Worm (Caenorhabditis elegans) whole organism, young adult: ENCODE data around the gene best-14.

ENCODE experiments used
- B0019.2 ChIP-seq: fragments of 200-800 bp; sonication (Bioruptor generic); conservative IDR thresholded peaks from 2 replicates; pipeline ENCODE4 v1.3.6; 2022; ENCODE audit warnings: missing genetic modification reagents, missing genetic modification characterization, missing compliant biosample characterization
- B0261.1 ChIP-seq: sonication (generic microtip); optimal IDR thresholded peaks from 2 replicates; lab custom pipeline; 2016; ENCODE audit warnings: mild to moderate bottlenecking, missing genetic modification characterization, moderate library complexity, missing compliant biosample characterization
- C17E4.6 ChIP-seq: fragments of 200-800 bp; sonication (Bioruptor generic); IDR thresholded peaks from 2 replicates; pipeline ENCODE4 v1.3.6; 2022; ENCODE audit warnings: missing genetic modification reagents, missing genetic modification characterization, missing compliant biosample characterization
- F22D6.2 ChIP-seq: sonication (generic microtip); optimal IDR thresholded peaks from 2 replicates; lab custom pipeline; 2016; ENCODE audit warnings: mild to moderate bottlenecking, missing genetic modification characterization, missing compliant biosample characterization
- F23B12.7 ChIP-seq: sonication (generic microtip); optimal IDR thresholded peaks from 2 replicates; lab custom pipeline; 2017; ENCODE audit warnings: missing genetic modification characterization, mild to moderate bottlenecking, missing compliant biosample characterization, antibody characterized with exemption, moderate library complexity; ENCODE audit not compliant: insufficient read depth
- F33H1.4 ChIP-seq: fragments of 200-800 bp; sonication (Bioruptor generic); IDR thresholded peaks from 2 replicates; pipeline ENCODE4 v1.3.6; 2022; ENCODE audit warnings: missing genetic modification reagents, missing genetic modification characterization, missing compliant biosample characterization
- K11D2.4 ChIP-seq: fragments of 200-800 bp; sonication (Bioruptor generic); IDR thresholded peaks from 2 replicates; pipeline ENCODE4 v1.3.6; 2022; ENCODE audit warnings: missing genetic modification reagents, missing genetic modification characterization, missing compliant biosample characterization
- K12H6.12 ChIP-seq: fragments of 200-800 bp; sonication (Bioruptor generic); optimal IDR thresholded peaks from 2 replicates; lab custom pipeline; 2018; ENCODE audit warnings: mild to moderate bottlenecking, missing genetic modification characterization, missing compliant biosample characterization
- Y53F4B.3 ChIP-seq: fragments of 200-800 bp; sonication (Bioruptor generic); IDR thresholded peaks from 2 replicates; pipeline ENCODE4 v1.3.6; 2022; ENCODE audit warnings: missing genetic modification reagents, missing genetic modification characterization, missing compliant biosample characterization
- Y53G8AR.9 ChIP-seq: fragments of 200-800 bp; sonication (Bioruptor generic); conservative IDR thresholded peaks from 2 replicates; pipeline ENCODE4 v1.3.6; 2022; ENCODE audit warnings: missing genetic modification reagents, missing genetic modification characterization, missing compliant biosample characterization
- akir-1 ChIP-seq: fragments of 200-800 bp; sonication (Bioruptor generic); optimal IDR thresholded peaks from 2 replicates; lab custom pipeline; 2018; ENCODE audit warnings: mild to moderate bottlenecking, missing genetic modification characterization, moderate library complexity, missing compliant biosample characterization
- ama-1 ChIP-seq, 3 experiments: fragments of 150-350 bp in 1 of 3; sonication (generic microtip) in 2 of 3; optimal IDR thresholded peaks; 2 replicates each; lab custom pipeline; 2014 to 2018; ENCODE audit warnings: missing biosample characterization in 2 of 3, missing genetic modification characterization in 2 of 3, missing genetic modification reagents in 2 of 3
- aptf-2 ChIP-seq: fragments of 200-800 bp; sonication (Bioruptor generic); conservative IDR thresholded peaks from 2 replicates; pipeline ENCODE4 v1.3.6; 2022; ENCODE audit warnings: missing genetic modification reagents, missing genetic modification characterization, missing compliant biosample characterization
- aptf-3 ChIP-seq: fragments of 200-800 bp; sonication (Bioruptor generic); IDR thresholded peaks from 2 replicates; pipeline ENCODE4 v1.3.6; 2022; ENCODE audit warnings: missing genetic modification characterization, missing compliant biosample characterization
- atf-7 ChIP-seq: sonication (generic microtip); optimal IDR thresholded peaks from 2 replicates; lab custom pipeline; 2017; ENCODE audit warnings: mild to moderate bottlenecking, missing genetic modification characterization, missing compliant biosample characterization
- bed-2 ChIP-seq: fragments of 200-800 bp; sonication (Bioruptor generic); IDR thresholded peaks from 2 replicates; pipeline ENCODE4 v1.3.6; 2022; ENCODE audit warnings: missing genetic modification reagents, missing genetic modification characterization, missing compliant biosample characterization
- ccch-3 ChIP-seq: fragments of 200-800 bp; sonication (Bioruptor generic); optimal IDR thresholded peaks from 2 replicates; lab custom pipeline; 2018; ENCODE audit warnings: mild to moderate bottlenecking, missing genetic modification characterization, missing compliant biosample characterization
- cebp-1 ChIP-seq, 2 experiments: fragments of 200-800 bp in 1 of 2; sonication (Bioruptor generic) in 1 of 2; sonication (generic microtip) in 1 of 2; IDR thresholded peaks in 1 of 2; optimal IDR thresholded peaks in 1 of 2; 2 replicates each; pipeline versions ENCODE4 v1.3.6 to Lab custom; 2017 to 2022; ENCODE audit warnings: missing compliant biosample characterization in 2 of 2, missing genetic modification characterization in 2 of 2, mild to moderate bottlenecking in 1 of 2, missing genetic modification reagents in 1 of 2, moderate library complexity in 1 of 2
- ceh-27 ChIP-seq: fragments of 200-800 bp; sonication (Bioruptor generic); optimal IDR thresholded peaks from 2 replicates; lab custom pipeline; 2018; ENCODE audit warnings: mild to moderate bottlenecking, missing genetic modification characterization, moderate library complexity, missing compliant biosample characterization
- ceh-40 ChIP-seq: fragments of 200-800 bp; sonication (Bioruptor generic); IDR thresholded peaks from 2 replicates; pipeline ENCODE4 v1.3.6; 2022; ENCODE audit warnings: missing genetic modification characterization, missing compliant biosample characterization
- ceh-91 ChIP-seq: fragments of 200-800 bp; sonication (Bioruptor generic); IDR thresholded peaks from 2 replicates; pipeline ENCODE4 v1.3.6; 2022; ENCODE audit warnings: missing genetic modification reagents, missing genetic modification characterization, missing compliant biosample characterization
- dox-1 ChIP-seq: fragments of 200-800 bp; sonication (Bioruptor generic); IDR thresholded peaks from 2 replicates; pipeline ENCODE4 v1.3.6; 2022; ENCODE audit warnings: missing genetic modification reagents, missing genetic modification characterization, missing compliant biosample characterization
- dpff-1 ChIP-seq: sonication (generic microtip); optimal IDR thresholded peaks from 2 replicates; lab custom pipeline; 2017; ENCODE audit warnings: mild to moderate bottlenecking, missing genetic modification characterization, missing compliant biosample characterization
- fkh-3 ChIP-seq: sonication (generic microtip); optimal IDR thresholded peaks from 2 replicates; lab custom pipeline; 2016; ENCODE audit warnings: mild to moderate bottlenecking, missing genetic modification characterization, missing compliant biosample characterization
- hmg-1.2 ChIP-seq: fragments of 200-800 bp; sonication (Bioruptor generic); IDR thresholded peaks from 2 replicates; pipeline ENCODE4 v1.3.6; 2022; ENCODE audit warnings: missing genetic modification reagents, missing genetic modification characterization, missing compliant biosample characterization
- hmg-20 ChIP-seq: fragments of 200-800 bp; sonication (Bioruptor generic); IDR thresholded peaks from 2 replicates; pipeline ENCODE4 v1.3.6; 2022; ENCODE audit warnings: missing genetic modification reagents, missing genetic modification characterization, missing compliant biosample characterization
- hrde-1 ChIP-seq: sonication (generic microtip); optimal IDR thresholded peaks from 2 replicates; lab custom pipeline; 2016; ENCODE audit warnings: missing genetic modification characterization, mild to moderate bottlenecking, missing compliant biosample characterization, moderate library complexity, missing genotype, missing genetic modification reagents, borderline replicate concordance
- hsf-1 ChIP-seq: fragments of 200-800 bp; sonication (Bioruptor generic); IDR thresholded peaks from 2 replicates; pipeline ENCODE4 v1.3.6; 2022; ENCODE audit warnings: missing genetic modification reagents, missing genetic modification characterization, missing compliant biosample characterization
- let-526 ChIP-seq: fragments of 200-800 bp; sonication (Bioruptor generic); IDR thresholded peaks from 2 replicates; pipeline ENCODE4 v1.3.6; 2022; ENCODE audit warnings: missing genetic modification reagents, missing genetic modification characterization, missing compliant biosample characterization
- let-607 ChIP-seq, 2 experiments: fragments of 200-800 bp in 1 of 2; sonication (Bioruptor generic) in 1 of 2; sonication (generic microtip) in 1 of 2; optimal IDR thresholded peaks; 2 replicates each; lab custom pipeline; 2016 to 2018; ENCODE audit warnings: mild to moderate bottlenecking in 2 of 2, missing compliant biosample characterization in 2 of 2, missing genetic modification characterization in 2 of 2, moderate library complexity in 2 of 2, missing genotype in 1 of 2
- madf-10 ChIP-seq: sonication (generic microtip); optimal IDR thresholded peaks from 2 replicates; lab custom pipeline; 2016; ENCODE audit warnings: mild to moderate bottlenecking, missing genetic modification characterization, missing compliant biosample characterization
- madf-6 ChIP-seq: fragments of 200-800 bp; sonication (Bioruptor generic); IDR thresholded peaks from 2 replicates; pipeline ENCODE4 v1.3.6; 2022; ENCODE audit warnings: missing genetic modification reagents, missing genetic modification characterization, missing compliant biosample characterization
- madf-8 ChIP-seq: fragments of 200-800 bp; sonication (Bioruptor generic); conservative IDR thresholded peaks from 2 replicates; pipeline ENCODE4 v1.3.6; 2022; ENCODE audit warnings: missing genetic modification reagents, missing genetic modification characterization, missing compliant biosample characterization
- mcd-1 ChIP-seq: fragments of 200-800 bp; sonication (Bioruptor generic); IDR thresholded peaks from 2 replicates; pipeline ENCODE4 v1.3.6; 2022; ENCODE audit warnings: missing genetic modification reagents, missing genetic modification characterization, missing compliant biosample characterization
- mxl-1 ChIP-seq: sonication (generic microtip); optimal IDR thresholded peaks from 2 replicates; lab custom pipeline; 2016; ENCODE audit warnings: missing genetic modification characterization, missing compliant biosample characterization
- pha-4 ChIP-seq: fragments of 150-350 bp; sonication (generic microtip); optimal IDR thresholded peaks from 2 replicates; lab custom pipeline; 2014; ENCODE audit warnings: missing biosample characterization, missing genetic modification reagents, missing genetic modification characterization
- rec-8 ChIP-seq, 2 experiments: sonication (generic microtip); optimal IDR thresholded peaks; 2 replicates each; lab custom pipeline; 2016; ENCODE audit warnings: mild to moderate bottlenecking in 2 of 2, missing genetic modification characterization in 2 of 2, missing genetic modification reagents in 2 of 2, missing genotype in 2 of 2, missing biosample characterization in 1 of 2, missing compliant biosample characterization in 1 of 2, moderate library complexity in 1 of 2
- rpc-1 ChIP-seq, 2 experiments: fragments of 150-350 bp in 1 of 2; sonication (generic microtip) in 1 of 2; optimal IDR thresholded peaks; 2 replicates each; lab custom pipeline; 2014 to 2018; ENCODE audit warnings: missing biosample characterization in 1 of 2, missing genetic modification characterization in 1 of 2, missing genetic modification reagents in 1 of 2, missing genotype in 1 of 2
- sdz-38 ChIP-seq: sonication (generic microtip); optimal IDR thresholded peaks from 2 replicates; lab custom pipeline; 2016; ENCODE audit warnings: missing genotype, missing genetic modification characterization, missing compliant biosample characterization
- sea-2 ChIP-seq: fragments of 200-800 bp; sonication (Bioruptor generic); IDR thresholded peaks from 2 replicates; pipeline ENCODE4 v1.3.6; 2022; ENCODE audit warnings: missing genetic modification characterization, missing compliant biosample characterization
- unc-130 ChIP-seq: sonication (generic microtip); optimal IDR thresholded peaks from 2 replicates; lab custom pipeline; 2016; ENCODE audit warnings: missing genetic modification reagents, missing genetic modification characterization, missing compliant biosample characterization
- unc-62 ChIP-seq: fragments of 150-350 bp; optimal IDR thresholded peaks from 2 replicates; lab custom pipeline; 2014; ENCODE audit warnings: missing biosample characterization, missing genetic modification reagents, missing genetic modification characterization
- ztf-25 ChIP-seq: fragments of 200-800 bp; sonication (Bioruptor generic); IDR thresholded peaks from 2 replicates; pipeline ENCODE4 v1.3.6; 2022; ENCODE audit warnings: missing genetic modification reagents, missing genetic modification characterization, missing compliant biosample characterization
- ztf-3 ChIP-seq: fragments of 200-800 bp; sonication (Bioruptor generic); optimal IDR thresholded peaks from 2 replicates; lab custom pipeline; 2018; ENCODE audit warnings: mild to moderate bottlenecking, missing genetic modification characterization, missing compliant biosample characterization
- ztf-6 ChIP-seq: fragments of 200-800 bp; sonication (Bioruptor generic); IDR thresholded peaks from 2 replicates; pipeline ENCODE4 v1.3.6; 2022; ENCODE audit warnings: missing genetic modification reagents, missing genetic modification characterization, missing compliant biosample characterization

The best-14 gene

ce11 chrV:10516702-10517101 is 41.1 kb upstream of the best-14 start:
- TF ChIP-seq akir-1 (GFP tag; lab: Kevin White, UChicago) (no peak), dpff-1 (tag; lab: Kevin White, UChicago) (no peak), hmg-20 (GFP tag; lab: Robert Waterston, UW) (no peak), rpc-1 (optimal IDR thresholded peaks at IDR 0.05; lab: Kevin White, UChicago) (no peak), rpc-1 (tag; optimal IDR thresholded peaks at IDR 0.05; lab: Kevin White, UChicago) (no peak), unc-130 (GFP tag; lab: Kevin White, UChicago) (no peak), ceh-40 (GFP tag; lab: Robert Waterston, UW) (no peak), madf-8 (GFP tag; lab: Robert Waterston, UW) (no peak), pha-4 (tag; lab: Kevin White, UChicago) (no peak), ama-1 (optimal IDR thresholded peaks at IDR 0.05; lab: Kevin White, UChicago) (no peak), ama-1 (GFP tag; optimal IDR thresholded peaks at IDR 0.05; lab: Kevin White, UChicago) (no peak), ztf-3 (no peak), Y53F4B.3 (GFP tag; lab: Robert Waterston, UW) (no peak), ceh-91 (GFP tag; lab: Robert Waterston, UW) (no peak), unc-62 (GFP tag; lab: Kevin White, UChicago) (no peak), mxl-1 (no peak), let-526 (GFP tag; lab: Robert Waterston, UW) (no peak), sea-2 (no peak), hsf-1 (no peak), bed-2 (GFP tag; lab: Robert Waterston, UW) (no peak)

ce11 chrV:10525902-10526301 is 31.9 kb upstream of the best-14 start, which contains the start of the genes C35A5.8 and hda-11:
Gene C35A5.8, minus strand, starts transcription at chrV:10525908.
Gene hda-11, plus strand, starts transcription at chrV:10526184.
- 0 out of 2 replicates have a peak, but pooled peaks have one; percentile 12 for TF ChIP-seq madf-8 (GFP tag; lab: Robert Waterston, UW)
- TF ChIP-seq rec-8 (tag; optimal IDR thresholded peaks at IDR 0.05; lab: Kevin White, UChicago): peak; percentile 52 to 60
- TF ChIP-seq fkh-3 (tag; lab: Kevin White, UChicago): no peak
- TF ChIP-seq K12H6.12 (tag; lab: Kevin White, UChicago): peak; percentile 38
- peak; percentile 43; the same call in 1 of the 2 replicates for TF ChIP-seq cebp-1 (GFP tag; IDR thresholded peaks at IDR 0.05; lab: Robert Waterston, UW)
- no peak for TF ChIP-seq cebp-1 (tag; optimal IDR thresholded peaks at IDR 0.05; lab: Kevin White, UChicago)
- no peak for TF ChIP-seq C17E4.6 (GFP tag; lab: Robert Waterston, UW)
- TF ChIP-seq Y53G8AR.9 (GFP tag; lab: Robert Waterston, UW): 0 out of 2 replicates have a peak, but pooled peaks have one; percentile 14
- peak; percentile 67 for TF ChIP-seq madf-6
- peak in 1 of 2 experiments; percentile 49 for TF ChIP-seq let-607 (tag; optimal IDR thresholded peaks at IDR 0.05; lab: Kevin White, UChicago)
- TF ChIP-seq F22D6.2 (tag; lab: Kevin White, UChicago): peak; percentile 57
- peak; percentile 36 for TF ChIP-seq atf-7 (tag; lab: Kevin White, UChicago)
- peak; percentile 11; the same call in 1 of the 2 replicates for TF ChIP-seq ceh-91 (GFP tag; lab: Robert Waterston, UW)
- peak; percentile 23 for TF ChIP-seq sdz-38 (tag; lab: Kevin White, UChicago)
- 0 out of 2 replicates have a peak, but pooled peaks have one; percentile 11 for TF ChIP-seq aptf-2 (GFP tag; lab: Robert Waterston, UW)
- TF ChIP-seq F23B12.7 (tag; lab: Kevin White, UChicago): no peak
- TF ChIP-seq K11D2.4 (GFP tag; lab: Robert Waterston, UW): peak; percentile 73
- peak; percentile 37; the same call in 1 of the 2 replicates for TF ChIP-seq F33H1.4 (GFP tag; lab: Robert Waterston, UW)
- peak; percentile 82 for TF ChIP-seq dox-1 (GFP tag; lab: Robert Waterston, UW)
- TF ChIP-seq hsf-1: no peak
- TF ChIP-seq unc-62 (GFP tag; lab: Kevin White, UChicago): no peak
- TF ChIP-seq hmg-20 (GFP tag; lab: Robert Waterston, UW): 0 out of 2 replicates have a peak, but pooled peaks have one; percentile 7
- TF ChIP-seq mcd-1 (GFP tag; lab: Robert Waterston, UW): peak; percentile 63
- peak; percentile 43 for TF ChIP-seq ccch-3
- no peak for TF ChIP-seq ztf-6 (GFP tag; lab: Robert Waterston, UW)
- no peak for TF ChIP-seq madf-10 (tag; lab: Kevin White, UChicago)
- no peak for TF ChIP-seq aptf-3 (GFP tag; lab: Robert Waterston, UW)
- peak; percentile 78 for TF ChIP-seq unc-130 (GFP tag; lab: Kevin White, UChicago)
- TF ChIP-seq B0261.1 (tag; lab: Kevin White, UChicago): no peak
- TF ChIP-seq ztf-25 (GFP tag; lab: Robert Waterston, UW): no peak
- TF ChIP-seq B0019.2 (GFP tag; lab: Robert Waterston, UW): no peak
- TF ChIP-seq hrde-1 (tag; lab: Kevin White, UChicago): no peak
- peak; percentile 67; the same call in 1 of the 2 replicates for TF ChIP-seq hmg-1.2 (GFP tag; lab: Robert Waterston, UW)
- TF ChIP-seq ceh-27 (GFP tag; lab: Kevin White, UChicago): peak; percentile 85
